Fruit fly (Drosophila melanogaster) whole organism, adult: Measurements from ENCODE around the gene CG3862.

Experiments
- CG11617 ChIP-seq: fragments of 200-800 bp; sonication (Bioruptor generic); optimal IDR thresholded peaks from 2 replicates; lab custom pipeline; 2017; ENCODE audit warnings: mild to moderate bottlenecking, missing biosample characterization, missing genetic modification reagents, missing genetic modification characterization
- CG12768 ChIP-seq: fragments of 200-800 bp; sonication (Bioruptor generic); optimal IDR thresholded peaks from 2 replicates; lab custom pipeline; 2017; ENCODE audit warnings: missing biosample characterization, missing genetic modification characterization, mild to moderate bottlenecking, moderate library complexity, missing genetic modification reagents
- CG14711 ChIP-seq: fragments of 200-800 bp; sonication (Bioruptor generic); optimal IDR thresholded peaks from 2 replicates; lab custom pipeline; 2018; ENCODE audit warnings: missing biosample characterization, mild to moderate bottlenecking, missing genetic modification characterization, moderate library complexity
- CG1620 ChIP-seq: fragments of 200-800 bp; sonication (Bioruptor generic); optimal IDR thresholded peaks from 2 replicates; lab custom pipeline; 2016; ENCODE audit warnings: missing biosample characterization, missing genetic modification characterization
- CG33017 ChIP-seq: fragments of 200-800 bp; sonication (Bioruptor generic); optimal IDR thresholded peaks from 2 replicates; lab custom pipeline; 2018; ENCODE audit warnings: missing biosample characterization, mild to moderate bottlenecking, missing genetic modification characterization, moderate library complexity
- CG5204 ChIP-seq: fragments of 200-800 bp; sonication (Bioruptor generic); optimal IDR thresholded peaks from 2 replicates; lab custom pipeline; 2016; ENCODE audit warnings: missing biosample characterization, missing genetic modification characterization
- CG7045 ChIP-seq: fragments of 200-800 bp; sonication (Bioruptor generic); optimal IDR thresholded peaks from 2 replicates; lab custom pipeline; 2017; ENCODE audit warnings: missing biosample characterization, mild to moderate bottlenecking, missing genetic modification characterization
- CG7101 ChIP-seq: fragments of 200-800 bp; sonication (Bioruptor generic); optimal IDR thresholded peaks from 2 replicates; lab custom pipeline; 2018; ENCODE audit warnings: missing biosample characterization, mild to moderate bottlenecking, missing genetic modification characterization, moderate library complexity
- Clk ChIP-seq: fragments of 200-800 bp; sonication (Bioruptor generic); optimal IDR thresholded peaks from 2 replicates; lab custom pipeline; 2017; ENCODE audit warnings: missing biosample characterization, missing genetic modification characterization
- Crg-1 ChIP-seq: fragments of 200-800 bp; sonication (Bioruptor generic); optimal IDR thresholded peaks from 2 replicates; lab custom pipeline; 2016; ENCODE audit warnings: missing biosample characterization, missing genetic modification characterization
- Hr96 ChIP-seq: fragments of 200-800 bp; sonication (Bioruptor generic); optimal IDR thresholded peaks from 2 replicates; lab custom pipeline; 2016; ENCODE audit warnings: missing biosample characterization, missing genetic modification characterization
- Mnt ChIP-seq: fragments of 200-800 bp; sonication (Bioruptor generic); optimal IDR thresholded peaks from 2 replicates; lab custom pipeline; 2016; ENCODE audit warnings: missing biosample characterization, mild to moderate bottlenecking, missing genetic modification characterization
- bab1 ChIP-seq: fragments of 200-800 bp; sonication (Bioruptor generic); optimal IDR thresholded peaks from 3 replicates; lab custom pipeline; 2019; ENCODE audit warnings: missing biosample characterization, mild to moderate bottlenecking, missing genetic modification characterization, moderate library complexity
- cic ChIP-seq: fragments of 200-800 bp; sonication (Bioruptor generic); optimal IDR thresholded peaks from 2 replicates; lab custom pipeline; 2017; ENCODE audit warnings: missing biosample characterization, mild to moderate bottlenecking, missing genetic modification characterization, moderate library complexity
- cnc ChIP-seq, 2 experiments: fragments of >200 bp; optimal IDR thresholded peaks; 2 replicates each; lab custom pipeline; 2017
- kay ChIP-seq: fragments of 200-800 bp; sonication (Bioruptor generic); peaks from one replicate; lab custom pipeline; 2016; ENCODE audit warnings: missing biosample characterization, missing genetic modification characterization, borderline replicate concordance
- ovo ChIP-seq: fragments of 200-800 bp; sonication (Bioruptor generic); optimal IDR thresholded peaks from 2 replicates; lab custom pipeline; 2016; ENCODE audit warnings: missing biosample characterization, missing genetic modification characterization
- pad ChIP-seq: fragments of 200-800 bp; sonication (Bioruptor generic); optimal IDR thresholded peaks from 3 replicates; lab custom pipeline; 2017; ENCODE audit warnings: missing biosample characterization, missing genetic modification characterization, mild to moderate bottlenecking, moderate library complexity, missing genetic modification reagents
- tj ChIP-seq: fragments of 200-800 bp; sonication (Bioruptor generic); optimal IDR thresholded peaks from 3 replicates; lab custom pipeline; 2017; ENCODE audit warnings: missing biosample characterization, mild to moderate bottlenecking, missing genetic modification characterization, moderate library complexity
- toe ChIP-seq: fragments of 200-800 bp; sonication (Bioruptor generic); optimal IDR thresholded peaks from 2 replicates; lab custom pipeline; 2016; ENCODE audit warnings: missing biosample characterization, missing genetic modification characterization

Gene CG3862

dm6 chr2L:821242-821985 lies 4.2 kb downstream of the CG3862 start, which contains the start of gene CG3662:
TSS of gene CG3662 (plus strand) at chr2L:821289.
- TF ChIP-seq CG33017 (tag; lab: Kevin White, UChicago): peak; percentile 14
- no peak for TF ChIP-seq tj
- no peak for TF ChIP-seq ovo (GFP tag; lab: Kevin White, UChicago)
- TF ChIP-seq cnc (optimal IDR thresholded peaks at IDR 0.05; lab: Kevin White, UChicago): no peak
- no peak for TF ChIP-seq CG5204 (GFP tag; lab: Kevin White, UChicago)
- peak; percentile 30 for TF ChIP-seq Mnt (GFP tag; lab: Kevin White, UChicago)
- TF ChIP-seq CG14711 (tag; lab: Kevin White, UChicago): peak; percentile 97
- TF ChIP-seq bab1 (GFP tag; lab: Kevin White, UChicago): peak; percentile 68
- TF ChIP-seq kay (GFP tag; lab: Kevin White, UChicago): no peak
- peak; percentile 20 for TF ChIP-seq CG12768 (GFP tag; lab: Kevin White, UChicago)
- no peak for TF ChIP-seq pad
- TF ChIP-seq CG7045: no peak
- TF ChIP-seq Hr96 (GFP tag; lab: Kevin White, UChicago): peak; percentile 9
- TF ChIP-seq cic (GFP tag; lab: Kevin White, UChicago): no peak
- peak; percentile 10 for TF ChIP-seq Crg-1
- peak; percentile 37 for TF ChIP-seq CG7101 (tag; lab: Kevin White, UChicago)
- no peak for TF ChIP-seq toe (GFP tag; lab: Kevin White, UChicago)
- TF ChIP-seq CG11617 (GFP tag; lab: Kevin White, UChicago): peak; percentile 4
- no peak for TF ChIP-seq Clk (GFP tag; lab: Kevin White, UChicago)
- no peak for TF ChIP-seq CG1620

- TF ChIP-seq cic (GFP tag; lab: Kevin White, UChicago): peak; percentile 21
- peak; percentile 68 for TF ChIP-seq CG14711 (tag; lab: Kevin White, UChicago)
- no peak for TF ChIP-seq ovo (GFP tag; lab: Kevin White, UChicago)
- TF ChIP-seq CG7045: peak; percentile 59
- TF ChIP-seq Crg-1: peak; percentile 66
- TF ChIP-seq kay (GFP tag; lab: Kevin White, UChicago): no peak
- peak; percentile 71 for TF ChIP-seq CG1620
- peak; percentile 75 for TF ChIP-seq CG7101 (tag; lab: Kevin White, UChicago)
- TF ChIP-seq CG5204 (GFP tag; lab: Kevin White, UChicago): no peak
- TF ChIP-seq CG33017 (tag; lab: Kevin White, UChicago): peak; percentile 46
- TF ChIP-seq Clk (GFP tag; lab: Kevin White, UChicago): peak; percentile 42
- peak; percentile 78 for TF ChIP-seq CG11617 (GFP tag; lab: Kevin White, UChicago)
- TF ChIP-seq pad: peak; percentile 55
- TF ChIP-seq cnc (optimal IDR thresholded peaks at IDR 0.05; lab: Kevin White, UChicago): no peak
- peak; percentile 60 for TF ChIP-seq Hr96 (GFP tag; lab: Kevin White, UChicago)
- TF ChIP-seq bab1 (GFP tag; lab: Kevin White, UChicago): peak; percentile 53
- peak; percentile 41 for TF ChIP-seq CG12768 (GFP tag; lab: Kevin White, UChicago)
- peak; percentile 86 for TF ChIP-seq toe (GFP tag; lab: Kevin White, UChicago)
- peak; percentile 79 for TF ChIP-seq tj
- peak; percentile 64 for TF ChIP-seq Mnt (GFP tag; lab: Kevin White, UChicago)
These were observed 6.2 kb downstream of the CG3862 start, which contains the start of the genes PGAP2 and Clp for dm6 chr2L:819315-820032. TSS of gene PGAP2 (minus strand) at chr2L:819508. TSS of gene Clp (plus strand) at chr2L:819964.

- TF ChIP-seq CG12768 (GFP tag; lab: Kevin White, UChicago) (no peak), Crg-1 (no peak), toe (GFP tag; lab: Kevin White, UChicago) (no peak), CG1620 (no peak), Clk (GFP tag; lab: Kevin White, UChicago) (no peak), Mnt (GFP tag; lab: Kevin White, UChicago) (no peak), bab1 (GFP tag; lab: Kevin White, UChicago) (no peak), CG33017 (tag; lab: Kevin White, UChicago) (no peak), kay (GFP tag; lab: Kevin White, UChicago) (no peak), CG11617 (GFP tag; lab: Kevin White, UChicago) (no peak), CG7045 (no peak)
These were observed 7.8 kb downstream of the CG3862 start, which contains the start of gene CG15880 for dm6 chr2L:817850-818249. TSS of gene CG15880 (minus strand) at chr2L:817950.

- TF ChIP-seq CG12768 (GFP tag; lab: Kevin White, UChicago) (peak; percentile 25), Clk (GFP tag; lab: Kevin White, UChicago) (no peak), CG5204 (GFP tag; lab: Kevin White, UChicago) (no peak), CG7045 (no peak), tj (peak; percentile 16), bab1 (GFP tag; lab: Kevin White, UChicago) (peak; percentile 37), CG14711 (tag; lab: Kevin White, UChicago) (no peak), Hr96 (GFP tag; lab: Kevin White, UChicago) (peak; percentile 12), Mnt (GFP tag; lab: Kevin White, UChicago) (peak; percentile 24), CG7101 (tag; lab: Kevin White, UChicago) (peak; percentile 11)
These were observed 9.8 kb downstream of the CG3862 start, which contains the start of the genes Saf6 and Pex12 for dm6 chr2L:815785-816389. TSS of gene Saf6 (minus strand) at chr2L:815950. TSS of gene Pex12 (plus strand) at chr2L:815993.

dm6 chr2L:811405-811804 lies 14.3 kb downstream of the CG3862 start, which contains the start of gene Dbp21E2:
TSS of gene Dbp21E2 (plus strand) at chr2L:811584.
- TF ChIP-seq Mnt (GFP tag; lab: Kevin White, UChicago) (peak; percentile 2), CG14711 (tag; lab: Kevin White, UChicago) (no peak), CG7101 (tag; lab: Kevin White, UChicago) (peak; percentile 32)
